Fruit fly (Drosophila melanogaster) whole organism, embryonic: ENCODE data around the gene CG42240.

Experiments
- Awh ChIP-seq: fragments of 200-800 bp; sonication (Bioruptor generic); IDR thresholded peaks from 2 replicates; pipeline ENCODE4, ENCODE4 v1.3.6; 2022; ENCODE audit warnings: missing biosample characterization, missing genetic modification characterization
- CG13424 ChIP-seq: fragments of 200-800 bp; sonication (Bioruptor generic); optimal IDR thresholded peaks from 2 replicates; lab custom pipeline; 2019; ENCODE audit warnings: missing biosample characterization, mild to moderate bottlenecking, missing genetic modification characterization, moderate library complexity
- CG14710 ChIP-seq: fragments of 200-800 bp; sonication (Bioruptor generic); optimal IDR thresholded peaks from 3 replicates; lab custom pipeline; 2019; ENCODE audit warnings: missing biosample characterization, mild to moderate bottlenecking, missing genetic modification characterization, moderate library complexity
- CG6813 ChIP-seq: fragments of 200-800 bp; sonication (Bioruptor generic); optimal IDR thresholded peaks from 2 replicates; lab custom pipeline; 2017; ENCODE audit warnings: missing biosample characterization, missing genetic modification characterization, mild to moderate bottlenecking, moderate library complexity, missing genetic modification reagents
- Poxn ChIP-seq: fragments of 200-800 bp; sonication (Bioruptor generic); IDR thresholded peaks from 2 replicates; pipeline ENCODE4 v1.3.6; 2022; ENCODE audit warnings: missing biosample characterization, missing genetic modification characterization
- ci ChIP-seq: fragments of 200-800 bp; sonication (Bioruptor generic); IDR thresholded peaks from 3 replicates; pipeline ENCODE4 v1.3.6; 2022; ENCODE audit warnings: missing biosample characterization, missing genetic modification characterization
- dpn ChIP-seq, 2 experiments: fragments of 200-800 bp; sonication (Bioruptor generic); optimal IDR thresholded peaks; 3 replicates each; lab custom pipeline; 2016; ENCODE audit warnings: missing biosample characterization in 2 of 2, missing genetic modification characterization in 2 of 2
- dysf ChIP-seq: fragments of 200-800 bp; sonication (Bioruptor generic); IDR thresholded peaks from 3 replicates; pipeline ENCODE4 v1.3.6; 2022; ENCODE audit warnings: missing biosample characterization, missing genetic modification characterization
- eve ChIP-seq, 2 experiments: fragments of >200 bp; optimal IDR thresholded peaks; 2 replicates each; lab custom pipeline; 2017; ENCODE audit warnings: missing biosample characterization in 2 of 2, missing genetic modification characterization in 2 of 2
- hbn ChIP-seq: fragments of 200-800 bp; sonication (Bioruptor generic); IDR thresholded peaks from 2 replicates; pipeline ENCODE4 v1.3.6; 2022; ENCODE audit warnings: missing biosample characterization, missing genetic modification characterization; ENCODE audit not compliant: partially characterized antibody
- nau ChIP-seq: fragments of 200-800 bp; sonication (Bioruptor generic); optimal IDR thresholded peaks from 3 replicates; lab custom pipeline; 2017; ENCODE audit warnings: missing biosample characterization, mild to moderate bottlenecking, missing genetic modification characterization, missing genetic modification reagents

- TF ChIP-seq dysf (peak; percentile 41; the same call in 1 of the 3 replicates), hbn (GFP tag; lab: Robert Waterston, UW) (peak; percentile 70), dpn (GFP tag; optimal IDR thresholded peaks at IDR 0.05; lab: Kevin White, UChicago) (peak; percentile 58 to 60), nau (GFP tag; lab: Kevin White, UChicago) (peak; percentile 11), CG6813 (no peak), eve (GFP tag; optimal IDR thresholded peaks at IDR 0.05; lab: Kevin White, UChicago) (no peak), CG13424 (peak; percentile 18), Awh (GFP tag; lab: Robert Waterston, UW) (no peak), Poxn (GFP tag; lab: Robert Waterston, UW) (no peak), ci (GFP tag; lab: Robert Waterston, UW) (peak; percentile 74; the same call in 2 of the 3 replicates), CG14710 (peak; percentile 92)
Observed at dm6 chrX:6346926-6347367, 16.3 kb downstream of the CG42240 start, which contains the start of gene CG3847.
